Fruit fly (Drosophila melanogaster): ENCODE results near the gene CG6683.

Gene CG6683

dm6 chr3L:8525691-8526421 is 11.1 kb upstream of the CG6683 start (continued):
- peak; percentile 4 for TF ChIP-seq CG1647 (GFP tag; optimal IDR thresholded peaks at IDR 0.05)
- no peak for TF ChIP-seq sna (GFP tag; IDR thresholded peaks at IDR 0.05; ENCODE audit: partially characterized antibody)
- TF ChIP-seq HLHmδ (GFP tag; optimal IDR thresholded peaks at IDR 0.05) = no peak
- TF ChIP-seq CG14014 (GFP tag; IDR thresholded peaks at IDR 0.05) = no peak
- no peak for TF ChIP-seq cad (GFP tag; optimal IDR thresholded peaks at IDR 0.05)
- peak; percentile 54 for TF ChIP-seq gem (tag; optimal IDR thresholded peaks at IDR 0.05)
- TF ChIP-seq CG6765 (GFP tag; optimal IDR thresholded peaks at IDR 0.05) = peak; percentile 87
- TF ChIP-seq Tbp (GFP tag; optimal IDR thresholded peaks at IDR 0.05) = no peak
- no peak for TF ChIP-seq CG3065 (GFP tag; optimal IDR thresholded peaks at IDR 0.05)
- TF ChIP-seq corto (GFP tag; optimal IDR thresholded peaks at IDR 0.05) = no peak
- no peak for TF ChIP-seq tup (GFP tag; optimal IDR thresholded peaks at IDR 0.05)
- TF ChIP-seq TFAM (GFP tag; optimal IDR thresholded peaks at IDR 0.05) = no peak
- TF ChIP-seq bab2 (GFP tag; optimal IDR thresholded peaks at IDR 0.05) = peak; percentile 46
- no peak for TF ChIP-seq CG9609 (GFP tag; optimal IDR thresholded peaks at IDR 0.05)
- peak; percentile 51 for TF ChIP-seq Dip3 (GFP tag; optimal IDR thresholded peaks at IDR 0.05)
- no peak for TF ChIP-seq CG12104 (GFP tag; optimal IDR thresholded peaks at IDR 0.05)
- TF ChIP-seq CG7372 (GFP tag; IDR thresholded peaks at IDR 0.05) = no peak
- TF ChIP-seq CG17359 (tag; optimal IDR thresholded peaks at IDR 0.05) = peak; percentile 19
- TF ChIP-seq CG2678 (tag; optimal IDR thresholded peaks at IDR 0.05) = peak; percentile 79
- TF ChIP-seq br (optimal IDR thresholded peaks at IDR 0.05) = no peak
- peak; percentile 39 for TF ChIP-seq MTF-1 (GFP tag; optimal IDR thresholded peaks at IDR 0.05; ENCODE audit: borderline replicate concordance)
- TF ChIP-seq dmrt11E (tag; optimal IDR thresholded peaks at IDR 0.05) = no peak
- peak; percentile 56 for TF ChIP-seq HmgZ (tag; optimal IDR thresholded peaks at IDR 0.05)
- no peak for TF ChIP-seq CG31388 (GFP tag; optimal IDR thresholded peaks at IDR 0.05)
- no peak for TF ChIP-seq Sry-β (GFP tag; optimal IDR thresholded peaks at IDR 0.05)
- no peak for TF ChIP-seq Dip2 (GFP tag; IDR thresholded peaks at IDR 0.05)
- peak; percentile 39; the same call in 1 of the 2 replicates for TF ChIP-seq sob (GFP tag; IDR thresholded peaks at IDR 0.05)
- TF ChIP-seq Chrac-16 (GFP tag; optimal IDR thresholded peaks at IDR 0.05) = peak; percentile 22
- no peak for TF ChIP-seq otp (GFP tag; IDR thresholded peaks at IDR 0.05)
- TF ChIP-seq slou (GFP tag; optimal IDR thresholded peaks at IDR 0.05) = no peak
- no peak for TF ChIP-seq CG11247 (GFP tag; IDR thresholded peaks at IDR 0.05)
- no peak for TF ChIP-seq Kr (GFP tag; optimal IDR thresholded peaks at IDR 0.05)
- peak; percentile 8 for TF ChIP-seq chn (GFP tag; optimal IDR thresholded peaks at IDR 0.05)
- no peak for TF ChIP-seq CG17612 (GFP tag; IDR thresholded peaks at IDR 0.05)
- peak; percentile 30; the same call in 1 of the 2 replicates for TF ChIP-seq al (GFP tag; IDR thresholded peaks at IDR 0.05)
- peak; percentile 5 for TF ChIP-seq Atf-2 (GFP tag; optimal IDR thresholded peaks at IDR 0.05)
- TF ChIP-seq Sin3A (optimal IDR thresholded peaks at IDR 0.05) = no peak
- peak; percentile 56 for TF ChIP-seq CG18619 (GFP tag; optimal IDR thresholded peaks at IDR 0.05)
- no peak for TF ChIP-seq eve (GFP tag; optimal IDR thresholded peaks at IDR 0.05)
- no peak for TF ChIP-seq NC2α (GFP tag; optimal IDR thresholded peaks at IDR 0.05)
- no peak for TF ChIP-seq CG8478 (optimal IDR thresholded peaks at IDR 0.05)
- TF ChIP-seq cas (GFP tag; IDR thresholded peaks at IDR 0.05) = no peak
- peak; percentile 40; the same call in 1 of the 2 replicates for TF ChIP-seq CG6689 (GFP tag; IDR thresholded peaks at IDR 0.05)
- TF ChIP-seq wor (GFP tag; IDR thresholded peaks at IDR 0.05) = no peak
- TF ChIP-seq C15 (GFP tag; IDR thresholded peaks at IDR 0.05) = no peak
- TF ChIP-seq bcd (GFP tag; optimal IDR thresholded peaks at IDR 0.05) = peak; percentile 21
- no peak for TF ChIP-seq Dll (GFP tag; IDR thresholded peaks at IDR 0.05; ENCODE audit: partially characterized antibody)
- no peak for TF ChIP-seq CG17186 (GFP tag; optimal IDR thresholded peaks at IDR 0.05)
- no peak for TF ChIP-seq jumu (GFP tag; optimal IDR thresholded peaks at IDR 0.05)
- TF ChIP-seq zf30C (GFP tag; optimal IDR thresholded peaks at IDR 0.05) = no peak
- no peak for TF ChIP-seq ken (GFP tag; IDR thresholded peaks at IDR 0.05)
- no peak for TF ChIP-seq Gug (GFP tag; IDR thresholded peaks at IDR 0.05)
